Worm (Caenorhabditis elegans): Measurements from ENCODE around the gene glc-1.

glc-1 gene

ce11 chrV:16249105-16249504 lies 29.7 kb downstream of the glc-1 start (continued):
- TF ChIP-seq nfya-1 (tag; optimal IDR thresholded peaks at IDR 0.05; ENCODE audit: borderline replicate concordance, insufficient read depth) = no peak

DNA sequence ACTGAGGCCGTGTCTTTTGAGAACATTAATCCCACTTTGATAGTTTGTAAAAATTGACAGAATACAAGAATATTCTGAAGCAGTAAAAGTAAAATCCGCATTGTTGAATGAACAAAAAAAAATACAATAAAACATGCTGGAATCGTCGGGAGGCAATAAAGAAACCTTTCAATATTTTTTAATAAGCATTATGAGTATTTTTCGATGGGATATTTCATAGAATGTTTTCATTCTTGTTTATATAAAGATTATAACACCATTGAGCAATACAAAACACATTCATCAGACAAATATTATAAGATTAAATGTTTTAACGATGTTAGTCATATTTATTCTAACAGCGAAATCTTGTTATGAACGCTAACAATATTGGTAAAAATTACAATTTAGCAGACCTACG lies 34.3 kb downstream of the glc-1 start, which contains the start of gene gcy-20:
Gene gcy-20 (minus strand): TSS at position 101 of the 400 bp plus-strand sequence.
- TF ChIP-seq nhr-120 (GFP tag; IDR thresholded peaks at IDR 0.05) (no peak), snpc-1.3 (tag; optimal IDR thresholded peaks at IDR 0.05; ENCODE audit: insufficient read depth) (no peak), attf-5 (GFP tag; optimal IDR thresholded peaks at IDR 0.05) (no peak), ztf-22 (GFP tag; optimal IDR thresholded peaks at IDR 0.05) (no peak), akir-1 (GFP tag; optimal IDR thresholded peaks at IDR 0.05) (no peak), ceh-58 (GFP tag; IDR thresholded peaks at IDR 0.05) (no peak)

DNA sequence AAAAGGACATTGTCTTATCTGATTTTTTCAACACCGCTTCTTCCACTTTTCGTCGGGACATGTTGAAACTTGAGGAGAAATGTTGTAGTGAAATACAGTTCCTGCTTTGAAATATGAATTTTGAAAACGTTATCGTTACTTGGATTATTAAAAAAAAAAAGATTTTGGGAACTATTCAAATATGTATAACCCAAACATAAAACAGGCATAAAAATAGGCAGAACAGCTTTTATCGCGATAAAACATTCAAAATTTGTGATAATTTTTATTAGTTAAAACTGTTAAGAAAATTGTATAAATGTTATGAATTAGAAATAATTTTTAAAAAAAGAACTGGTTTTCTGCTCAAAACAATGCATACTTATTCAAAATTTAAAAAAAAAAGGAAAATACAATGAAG lies 37.0 kb downstream of the glc-1 start, which contains the start of gene bgnt-1.3:
Gene bgnt-1.3 (minus strand): TSS at position 101 of the 400 bp plus-strand sequence.
- TF ChIP-seq aptf-3 (GFP tag; IDR thresholded peaks at IDR 0.05) = no peak
- TF ChIP-seq rec-8 (tag; optimal IDR thresholded peaks at IDR 0.05) = no peak
- TF ChIP-seq cebp-2 (GFP tag; IDR thresholded peaks at IDR 0.05) = no peak
- no peak for TF ChIP-seq bed-1 (GFP tag; IDR thresholded peaks at IDR 0.05)
- TF ChIP-seq unc-130 (GFP tag; optimal IDR thresholded peaks at IDR 0.05) = no peak
- TF ChIP-seq ceh-58 (GFP tag; IDR thresholded peaks at IDR 0.05) = no peak
- TF ChIP-seq let-607 (tag; optimal IDR thresholded peaks at IDR 0.05) = no peak
- TF ChIP-seq atf-7 (tag; optimal IDR thresholded peaks at IDR 0.05) = no peak
- no peak for TF ChIP-seq B0035.1 (tag; optimal IDR thresholded peaks at IDR 0.05)
- no peak for TF ChIP-seq B0019.2 (GFP tag; conservative IDR thresholded peaks at IDR 0.05)
- TF ChIP-seq zim-3 (tag; optimal IDR thresholded peaks at IDR 0.05) = no peak
- TF ChIP-seq F39B2.1 (GFP tag; IDR thresholded peaks at IDR 0.05) = no peak
- no peak for TF ChIP-seq hrde-1 (tag; optimal IDR thresholded peaks at IDR 0.05; ENCODE audit: borderline replicate concordance)
- no peak for TF ChIP-seq lag-1 (GFP tag; IDR thresholded peaks at IDR 0.05)
- TF ChIP-seq nfya-2 (GFP tag; IDR thresholded peaks at IDR 0.05) = no peak
- TF ChIP-seq repo-1 (tag; optimal IDR thresholded peaks at IDR 0.05) = no peak

DNA sequence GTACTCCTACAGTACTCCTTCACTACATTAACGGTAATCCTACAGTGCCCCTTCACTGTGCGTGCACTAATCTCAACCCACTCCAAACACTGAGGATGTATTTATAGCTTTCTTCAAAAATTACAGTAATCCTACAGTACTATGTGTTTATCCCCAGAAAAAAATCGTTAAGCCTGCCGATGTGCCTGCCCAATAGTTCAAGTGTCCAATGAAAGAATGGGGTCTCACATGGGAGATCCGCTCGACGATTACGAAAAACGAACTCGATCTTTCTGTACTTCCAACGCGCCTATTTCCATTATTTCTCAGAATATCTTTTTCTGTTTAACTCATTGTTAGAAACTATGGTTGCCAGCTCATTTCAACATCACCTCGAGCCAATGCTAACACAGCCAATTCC lies 38.7 kb downstream of the glc-1 start, which contains the start of gene nhr-218:
Gene nhr-218 (plus strand): TSS at position 301 of the 400 bp plus-strand sequence.
- TF ChIP-seq cebp-1 (GFP tag; IDR thresholded peaks at IDR 0.05) = no peak
- no peak for TF ChIP-seq cebp-1 (tag; optimal IDR thresholded peaks at IDR 0.05)
- TF ChIP-seq bed-1 (GFP tag; IDR thresholded peaks at IDR 0.05) = no peak
- TF ChIP-seq him-1 (tag; optimal IDR thresholded peaks at IDR 0.05) = no peak
- TF ChIP-seq snpc-3.4 (tag; optimal IDR thresholded peaks at IDR 0.05) = no peak
- no peak for TF ChIP-seq F10E7.11 (tag; optimal IDR thresholded peaks at IDR 0.05)
- TF ChIP-seq snpc-1.1 (tag; optimal IDR thresholded peaks at IDR 0.05; ENCODE audit: insufficient read depth) = no peak
- TF ChIP-seq efl-1 (GFP tag; optimal IDR thresholded peaks at IDR 0.05) = no peak
- no peak for TF ChIP-seq hrde-1 (tag; optimal IDR thresholded peaks at IDR 0.05; ENCODE audit: borderline replicate concordance)
- TF ChIP-seq lsy-27 (tag; optimal IDR thresholded peaks at IDR 0.05; ENCODE audit: borderline replicate concordance, insufficient read depth) = no peak
- no peak for TF ChIP-seq fkh-3 (tag; optimal IDR thresholded peaks at IDR 0.05)
- no peak for TF ChIP-seq ceh-100 (GFP tag; IDR thresholded peaks at IDR 0.05)
- TF ChIP-seq ama-1 (optimal IDR thresholded peaks at IDR 0.05) = no peak
- TF ChIP-seq ama-1 (GFP tag; optimal IDR thresholded peaks at IDR 0.05) = no peak
- TF ChIP-seq nhr-120 (GFP tag; IDR thresholded peaks at IDR 0.05) = no peak
- TF ChIP-seq sptf-2 (GFP tag; optimal IDR thresholded peaks at IDR 0.05) = no peak
- TF ChIP-seq tlf-1 (GFP tag; optimal IDR thresholded peaks at IDR 0.05) = no peak
- no peak for TF ChIP-seq ztf-28 (GFP tag; IDR thresholded peaks at IDR 0.05)
